Fruit fly (Drosophila melanogaster) whole organism, wandering third instar larva: ENCODE results near the gene Rtc1.

Source experiments
- Abd-B ChIP-seq: fragments of >200 bp; optimal IDR thresholded peaks from 2 replicates; lab custom pipeline; 2017; ENCODE audit warnings: missing biosample characterization, missing genetic modification characterization
- CG32264 ChIP-seq: fragments of 200-800 bp; sonication (Bioruptor generic); optimal IDR thresholded peaks from 2 replicates; lab custom pipeline; 2016; ENCODE audit warnings: missing biosample characterization, missing genetic modification characterization
- CG9705 ChIP-seq: fragments of 200-800 bp; sonication (Bioruptor generic); optimal IDR thresholded peaks from 2 replicates; lab custom pipeline; 2018; ENCODE audit warnings: missing biosample characterization, mild to moderate bottlenecking, missing genetic modification characterization
- CrebA ChIP-seq: fragments of 200-800 bp; sonication (Bioruptor generic); optimal IDR thresholded peaks from 2 replicates; lab custom pipeline; 2016; ENCODE audit warnings: missing biosample characterization, mild to moderate bottlenecking, missing genetic modification characterization, borderline replicate concordance
- Dfd ChIP-seq: fragments of >200 bp; optimal IDR thresholded peaks from 2 replicates; lab custom pipeline; 2017; ENCODE audit warnings: missing biosample characterization, missing genetic modification characterization
- Dif ChIP-seq: fragments of 200-275, 200-300 bp; sonication (Bioruptor generic); optimal IDR thresholded peaks from 2 replicates; lab custom pipeline; 2018; ENCODE audit warnings: missing biosample characterization, missing genetic modification characterization; ENCODE audit not compliant: partially characterized antibody
- GATAd ChIP-seq: sonication (Bioruptor generic); optimal IDR thresholded peaks from 2 replicates; lab custom pipeline; 2016; ENCODE audit warnings: missing biosample characterization, missing genetic modification characterization
- HLH106 ChIP-seq: fragments of 200-800 bp; optimal IDR thresholded peaks from 3 replicates; lab custom pipeline; 2019; ENCODE audit warnings: missing biosample characterization, mild to moderate bottlenecking, missing genetic modification characterization, moderate library complexity
- Hnf4 ChIP-seq: fragments of 200-800 bp; sonication (Bioruptor generic); optimal IDR thresholded peaks from 2 replicates; lab custom pipeline; 2016; ENCODE audit warnings: missing biosample characterization, mild to moderate bottlenecking, missing genetic modification characterization
- Hr78 ChIP-seq: fragments of >200 bp; optimal IDR thresholded peaks from 2 replicates; lab custom pipeline; 2017; ENCODE audit warnings: missing biosample characterization, missing genetic modification characterization
- Hr83 ChIP-seq: fragments of 200-300 bp; sonication (Bioruptor generic); optimal IDR thresholded peaks from 2 replicates; lab custom pipeline; 2016; ENCODE audit warnings: missing biosample characterization, mild to moderate bottlenecking, missing genetic modification characterization, moderate library complexity; ENCODE audit not compliant: poor library complexity, severe bottlenecking
- Jra ChIP-seq: sonication (Bioruptor generic); optimal IDR thresholded peaks from 2 replicates; lab custom pipeline; 2016; ENCODE audit warnings: missing biosample characterization, missing genetic modification characterization
- Mio ChIP-seq: sonication (Bioruptor generic); optimal IDR thresholded peaks from 2 replicates; lab custom pipeline; 2016; ENCODE audit warnings: missing biosample characterization, missing genetic modification characterization
- Myc ChIP-seq: fragments of >200 bp; optimal IDR thresholded peaks from 2 replicates; lab custom pipeline; 2017
- N ChIP-seq: fragments of >200 bp; optimal IDR thresholded peaks from 2 replicates; lab custom pipeline; 2018; ENCODE audit warnings: missing biosample characterization, missing external identifiers, missing genetic modification characterization
- OdsH ChIP-seq: fragments of 200-800 bp; sonication (Bioruptor generic); optimal IDR thresholded peaks from 2 replicates; lab custom pipeline; 2016; ENCODE audit warnings: missing biosample characterization, mild to moderate bottlenecking, missing genetic modification characterization
- Rel ChIP-seq, 2 experiments: fragments of 200-800 bp; sonication (Bioruptor generic) in 1 of 2; optimal IDR thresholded peaks; 2 replicates in 1 of 2; 3 replicates in 1 of 2; lab custom pipeline; 2016 to 2019; ENCODE audit warnings: mild to moderate bottlenecking in 2 of 2, missing biosample characterization in 2 of 2, missing genetic modification characterization in 2 of 2, moderate library complexity in 1 of 2
- Sp1 ChIP-seq: fragments of 200-800 bp; sonication (Bioruptor generic); optimal IDR thresholded peaks from 3 replicates; lab custom pipeline; 2019; ENCODE audit warnings: missing biosample characterization, mild to moderate bottlenecking, missing genetic modification characterization, moderate library complexity
- Vsx2 ChIP-seq: fragments of 200-300, 225-300 bp; sonication (Bioruptor generic); optimal IDR thresholded peaks from 2 replicates; lab custom pipeline; 2018; ENCODE audit warnings: missing biosample characterization, missing genetic modification characterization; ENCODE audit not compliant: partially characterized antibody
- br ChIP-seq: fragments of 200-800 bp; sonication (Bioruptor generic); optimal IDR thresholded peaks from 2 replicates; lab custom pipeline; 2016; ENCODE audit warnings: missing biosample characterization, missing genetic modification characterization
- brk ChIP-seq: fragments of 200-800 bp; sonication (Bioruptor generic); optimal IDR thresholded peaks from 2 replicates; lab custom pipeline; 2016; ENCODE audit warnings: missing biosample characterization, mild to moderate bottlenecking, missing genetic modification characterization
- dl ChIP-seq, 2 experiments: fragments of 175-275, 200-275 bp in 1 of 2; fragments of 200-275 bp in 1 of 2; sonication (Bioruptor generic); optimal IDR thresholded peaks; lab custom pipeline; 2018; ENCODE audit warnings: mild to moderate bottlenecking in 2 of 2, missing biosample characterization in 2 of 2, missing genetic modification characterization in 2 of 2, moderate library complexity in 2 of 2; ENCODE audit not compliant: partially characterized antibody in 2 of 2, insufficient read depth in 1 of 2
- dmrt93B ChIP-seq: fragments of 200-800 bp; sonication (Bioruptor generic); optimal IDR thresholded peaks from 2 replicates; lab custom pipeline; 2018; ENCODE audit warnings: missing biosample characterization, mild to moderate bottlenecking, missing genetic modification characterization
- dsf ChIP-seq: sonication (Bioruptor generic); optimal IDR thresholded peaks from 2 replicates; lab custom pipeline; 2016; ENCODE audit warnings: missing biosample characterization, missing genetic modification characterization, borderline replicate concordance
- ey ChIP-seq: fragments of 200-800 bp; sonication (Bioruptor generic); optimal IDR thresholded peaks from 2 replicates; lab custom pipeline; 2016; ENCODE audit warnings: missing biosample characterization, missing genetic modification characterization
- foxo ChIP-seq, 2 experiments: fragments of 200-800 bp; sonication (Bioruptor generic); optimal IDR thresholded peaks; 2 replicates in 1 of 2; 3 replicates in 1 of 2; lab custom pipeline; 2016 to 2017; ENCODE audit warnings: missing biosample characterization in 2 of 2, missing genetic modification characterization in 2 of 2
- fru ChIP-seq: fragments of 200-800 bp; sonication (Bioruptor generic); optimal IDR thresholded peaks from 3 replicates; lab custom pipeline; 2016; ENCODE audit warnings: missing biosample characterization, mild to moderate bottlenecking, missing genetic modification characterization
- h ChIP-seq: fragments of 200-800 bp; sonication (Bioruptor generic); optimal IDR thresholded peaks from 3 replicates; lab custom pipeline; 2016; ENCODE audit warnings: missing biosample characterization, mild to moderate bottlenecking, missing genetic modification characterization
- jim ChIP-seq: fragments of 175-275, 200-325 bp; sonication (Bioruptor generic); optimal IDR thresholded peaks from 2 replicates; lab custom pipeline; 2016; ENCODE audit warnings: missing biosample characterization, mild to moderate bottlenecking, missing genetic modification characterization
- lola ChIP-seq: fragments of >200 bp; optimal IDR thresholded peaks from 2 replicates; lab custom pipeline; 2017; ENCODE audit warnings: missing biosample characterization, missing genetic modification characterization
- pan ChIP-seq: fragments of >200 bp; optimal IDR thresholded peaks from 2 replicates; lab custom pipeline; 2017
- psq ChIP-seq: fragments of 200-800 bp; sonication (Bioruptor generic); optimal IDR thresholded peaks from 3 replicates; lab custom pipeline; 2017; ENCODE audit warnings: missing biosample characterization, mild to moderate bottlenecking, missing genetic modification characterization, moderate library complexity
- rgr ChIP-seq: fragments of 200-800 bp; sonication (Bioruptor generic); optimal IDR thresholded peaks from 3 replicates; lab custom pipeline; 2016; ENCODE audit warnings: missing biosample characterization, mild to moderate bottlenecking, missing genetic modification characterization
- sage ChIP-seq: fragments of 200-800 bp; sonication (Bioruptor generic); optimal IDR thresholded peaks from 2 replicates; lab custom pipeline; 2016; ENCODE audit warnings: missing biosample characterization, mild to moderate bottlenecking, missing genetic modification characterization
- sv ChIP-seq: fragments of 200-800 bp; sonication (Bioruptor generic); optimal IDR thresholded peaks from 3 replicates; lab custom pipeline; 2016; ENCODE audit warnings: missing biosample characterization, missing genetic modification characterization
- tai ChIP-seq: sonication (Bioruptor generic); optimal IDR thresholded peaks from 2 replicates; lab custom pipeline; 2016; ENCODE audit warnings: missing biosample characterization, missing genetic modification characterization
- usp ChIP-seq: fragments of >200 bp; optimal IDR thresholded peaks from 2 replicates; lab custom pipeline; 2017; ENCODE audit warnings: missing biosample characterization, missing genetic modification characterization
- woc ChIP-seq: sonication (Bioruptor generic); optimal IDR thresholded peaks from 2 replicates; lab custom pipeline; 2016; ENCODE audit warnings: missing biosample characterization, mild to moderate bottlenecking, missing genetic modification characterization

The Rtc1 gene

dm6 chrX:13783534-13783949 is 26.6 kb downstream of the Rtc1 start, which contains the start of gene inaE:
TSS of gene inaE (plus strand) at chrX:13783714.
- TF ChIP-seq Rel (GFP tag; optimal IDR thresholded peaks at IDR 0.05; lab: Kevin White, UChicago) (no peak), Rel (tag; optimal IDR thresholded peaks at IDR 0.05; lab: Kevin White, UChicago) (peak; percentile 18), OdsH (no peak), Hr83 (no peak), Vsx2 (peak; percentile 9), foxo (GFP tag; optimal IDR thresholded peaks at IDR 0.05; lab: Kevin White, UChicago) (peak in 1 of 2 experiments; percentile 14), lola (no peak), woc (GFP tag; lab: Kevin White, UChicago) (no peak), tai (GFP tag; lab: Kevin White, UChicago) (no peak), dsf (GFP tag; lab: Kevin White, UChicago) (no peak), Dif (GFP tag; lab: Kevin White, UChicago) (peak; percentile 41), h (GFP tag; lab: Kevin White, UChicago) (peak; percentile 16), br (GFP tag; lab: Kevin White, UChicago) (no peak), HLH106 (no peak), usp (GFP tag; lab: Kevin White, UChicago) (no peak), jim (GFP tag; lab: Kevin White, UChicago) (no peak), Jra (no peak), CG9705 (no peak), Hr78 (GFP tag; lab: Kevin White, UChicago) (peak; percentile 60), sage (GFP tag; lab: Kevin White, UChicago) (no peak), brk (no peak), pan (lab: Kevin White, UChicago) (no peak), Hnf4 (GFP tag; lab: Kevin White, UChicago) (no peak), sv (GFP tag; lab: Kevin White, UChicago) (no peak), dl (GFP tag; optimal IDR thresholded peaks at IDR 0.05; lab: Kevin White, UChicago; ENCODE audit: insufficient read depth in 1 of 2, partially characterized antibody in 2 of 2) (peak in 1 of 2 experiments; percentile 6), Mio (GFP tag; lab: Kevin White, UChicago) (no peak), fru (GFP tag; lab: Kevin White, UChicago) (no peak), N (GFP tag; lab: Kevin White, UChicago) (peak; percentile 96), rgr (peak; percentile 9), CG32264 (GFP tag; lab: Kevin White, UChicago) (no peak), dmrt93B (no peak), GATAd (GFP tag; lab: Kevin White, UChicago) (no peak), Myc (lab: Kevin White, UChicago) (no peak), psq (GFP tag; lab: Kevin White, UChicago) (no peak), CrebA (GFP tag; lab: Kevin White, UChicago) (no peak), Abd-B (GFP tag; lab: Kevin White, UChicago) (peak; percentile 61), Dfd (GFP tag; lab: Kevin White, UChicago) (no peak), Sp1 (peak; percentile 26), ey (GFP tag; lab: Kevin White, UChicago) (no peak)

dm6 chrX:13783958-13784907 is 27.3 kb downstream of the Rtc1 start:
- TF ChIP-seq ey (GFP tag; lab: Kevin White, UChicago): peak; percentile 4
- TF ChIP-seq sv (GFP tag; lab: Kevin White, UChicago): no peak
- TF ChIP-seq woc (GFP tag; lab: Kevin White, UChicago): no peak
- no peak for TF ChIP-seq OdsH
- no peak for TF ChIP-seq CG32264 (GFP tag; lab: Kevin White, UChicago)
- TF ChIP-seq lola: no peak
- TF ChIP-seq pan (lab: Kevin White, UChicago): no peak
- TF ChIP-seq brk: no peak
- TF ChIP-seq Abd-B (GFP tag; lab: Kevin White, UChicago): no peak
- TF ChIP-seq tai (GFP tag; lab: Kevin White, UChicago): no peak
- TF ChIP-seq dsf (GFP tag; lab: Kevin White, UChicago): no peak
- TF ChIP-seq h (GFP tag; lab: Kevin White, UChicago): peak; percentile 14
- no peak for TF ChIP-seq br (GFP tag; lab: Kevin White, UChicago)
- TF ChIP-seq GATAd (GFP tag; lab: Kevin White, UChicago): no peak
- peak in 1 of 2 experiments; percentile 38 for TF ChIP-seq foxo (GFP tag; optimal IDR thresholded peaks at IDR 0.05; lab: Kevin White, UChicago)
- no peak for TF ChIP-seq Mio (GFP tag; lab: Kevin White, UChicago)
- no peak for TF ChIP-seq N (GFP tag; lab: Kevin White, UChicago)
- no peak for TF ChIP-seq dl (GFP tag; optimal IDR thresholded peaks at IDR 0.05; lab: Kevin White, UChicago; ENCODE audit: insufficient read depth in 1 of 2, partially characterized antibody in 2 of 2)
- TF ChIP-seq jim (GFP tag; lab: Kevin White, UChicago): no peak
- TF ChIP-seq usp (GFP tag; lab: Kevin White, UChicago): no peak
- TF ChIP-seq Hnf4 (GFP tag; lab: Kevin White, UChicago): no peak
- no peak for TF ChIP-seq Hr78 (GFP tag; lab: Kevin White, UChicago)
- no peak for TF ChIP-seq sage (GFP tag; lab: Kevin White, UChicago)
- no peak for TF ChIP-seq Myc (lab: Kevin White, UChicago)
- TF ChIP-seq Dfd (GFP tag; lab: Kevin White, UChicago): no peak
- TF ChIP-seq fru (GFP tag; lab: Kevin White, UChicago): peak; percentile 36
- peak; percentile 68 for TF ChIP-seq psq (GFP tag; lab: Kevin White, UChicago)
- TF ChIP-seq HLH106: no peak
- TF ChIP-seq Jra: no peak
- TF ChIP-seq CrebA (GFP tag; lab: Kevin White, UChicago): no peak
- no peak for TF ChIP-seq Rel (GFP tag; optimal IDR thresholded peaks at IDR 0.05; lab: Kevin White, UChicago)
- TF ChIP-seq Rel (tag; optimal IDR thresholded peaks at IDR 0.05; lab: Kevin White, UChicago): no peak
- TF ChIP-seq CG9705: no peak
- no peak for TF ChIP-seq rgr
- no peak for TF ChIP-seq Sp1
- no peak for TF ChIP-seq Hr83
- no peak for TF ChIP-seq Vsx2
- no peak for TF ChIP-seq dmrt93B
- TF ChIP-seq Dif (GFP tag; lab: Kevin White, UChicago): no peak
